Fruit fly (Drosophila melanogaster) whole organism, embryonic: ENCODE data around the gene Glyat.
A peak's percentile ranks its signal among the peaks of the same experiment; 100 is the strongest.

Experiments
- Ada2b ChIP-seq: fragments of 200-800 bp; sonication (Bioruptor generic); IDR thresholded peaks from 2 replicates; pipeline ENCODE4 v1.3.6; 2022; ENCODE audit warnings: missing biosample characterization, missing genetic modification characterization
- B-H1 ChIP-seq: fragments of 200-800 bp; sonication (Bioruptor generic); IDR thresholded peaks from 3 replicates; pipeline ENCODE4 v1.3.6; 2022; ENCODE audit warnings: missing biosample characterization, missing genetic modification characterization
- BtbVII ChIP-seq: fragments of 200-800 bp; sonication (Bioruptor generic); optimal IDR thresholded peaks from 3 replicates; lab custom pipeline; 2017; ENCODE audit warnings: missing biosample characterization, mild to moderate bottlenecking, missing genetic modification characterization
- CG10462 ChIP-seq: fragments of 200-800 bp; sonication (Bioruptor generic); optimal IDR thresholded peaks from 2 replicates; lab custom pipeline; 2016; ENCODE audit warnings: missing biosample characterization, missing genetic modification characterization
- CG10543 ChIP-seq: fragments of 200-800 bp; sonication (Bioruptor generic); optimal IDR thresholded peaks from 3 replicates; lab custom pipeline; 2017; ENCODE audit warnings: missing biosample characterization, mild to moderate bottlenecking, missing genetic modification characterization, moderate library complexity
- CG17359 ChIP-seq: fragments of 200-800 bp; sonication (Bioruptor generic); optimal IDR thresholded peaks from 3 replicates; lab custom pipeline; 2018; ENCODE audit warnings: missing biosample characterization, mild to moderate bottlenecking, missing genetic modification characterization, moderate library complexity
- CG17612 ChIP-seq: fragments of 200-800 bp; sonication (Bioruptor generic); IDR thresholded peaks from 2 replicates; pipeline ENCODE4 v1.3.6; 2022; ENCODE audit warnings: missing biosample characterization, missing genetic modification characterization
- CG18764 ChIP-seq: fragments of 200-800 bp; sonication (Bioruptor generic); optimal IDR thresholded peaks from 3 replicates; lab custom pipeline; 2016; ENCODE audit warnings: missing biosample characterization, missing genetic modification characterization
- CG32767 ChIP-seq: fragments of 200-800 bp; sonication (Bioruptor generic); IDR thresholded peaks from 2 replicates; pipeline ENCODE4 v1.3.6; 2022; ENCODE audit warnings: missing biosample characterization, missing genetic modification characterization
- CG34376 ChIP-seq: fragments of 200-800 bp; sonication (Bioruptor generic); optimal IDR thresholded peaks from 2 replicates; lab custom pipeline; 2018; ENCODE audit warnings: missing biosample characterization, mild to moderate bottlenecking, missing genetic modification characterization
- CG34422 ChIP-seq: fragments of 200-800 bp; sonication (Bioruptor generic); IDR thresholded peaks from 3 replicates; pipeline ENCODE4 v1.3.6; 2022; ENCODE audit warnings: missing biosample characterization, missing genetic modification characterization
- CG3995 ChIP-seq: fragments of 200-800 bp; sonication (Bioruptor generic); optimal IDR thresholded peaks from 3 replicates; lab custom pipeline; 2016; ENCODE audit warnings: missing biosample characterization, missing genetic modification characterization
- CG4424 ChIP-seq: fragments of 200-800 bp; sonication (Bioruptor generic); optimal IDR thresholded peaks from 3 replicates; lab custom pipeline; 2016; ENCODE audit warnings: missing biosample characterization, missing genetic modification characterization
- CG4617 ChIP-seq: fragments of 200-800 bp; sonication (Bioruptor generic); optimal IDR thresholded peaks from 3 replicates; lab custom pipeline; 2016; ENCODE audit warnings: missing biosample characterization, missing genetic modification characterization, borderline replicate concordance
- CG5953 ChIP-seq: fragments of 200-800 bp; sonication (Bioruptor generic); IDR thresholded peaks from 2 replicates; pipeline ENCODE4 v1.3.6; 2022; ENCODE audit warnings: missing biosample characterization, missing genetic modification characterization
- CG8478 ChIP-seq: fragments of >200 bp; optimal IDR thresholded peaks from 2 replicates; lab custom pipeline; 2018
- D19B ChIP-seq: fragments of 200-800 bp; sonication (Bioruptor generic); optimal IDR thresholded peaks from 2 replicates; lab custom pipeline; 2017; ENCODE audit warnings: missing biosample characterization, mild to moderate bottlenecking, missing genetic modification characterization
- Dbx ChIP-seq: fragments of 200-800 bp; sonication (Bioruptor generic); IDR thresholded peaks from 3 replicates; pipeline ENCODE4 v1.3.6; 2022; ENCODE audit warnings: missing biosample characterization, missing genetic modification characterization
- Dip3 ChIP-seq: fragments of 200-800 bp; sonication (Bioruptor generic); optimal IDR thresholded peaks from 3 replicates; lab custom pipeline; 2016; ENCODE audit warnings: missing biosample characterization, missing genetic modification characterization
- Doc3 ChIP-seq: fragments of 200-800 bp; sonication (Bioruptor generic); IDR thresholded peaks from 3 replicates; pipeline ENCODE4 v1.3.6; 2022; ENCODE audit warnings: missing biosample characterization, missing genetic modification characterization; ENCODE audit not compliant: partially characterized antibody
- E2f2 ChIP-seq: fragments of 200-800 bp; sonication (Bioruptor generic); IDR thresholded peaks from 2 replicates; pipeline ENCODE4 v1.3.6; 2022; ENCODE audit warnings: missing biosample characterization, missing genetic modification characterization
- Eip74EF ChIP-seq, 2 experiments: fragments of 200-800 bp in 1 of 2; fragments of >200 bp in 1 of 2; sonication (Bioruptor generic) in 1 of 2; optimal IDR thresholded peaks; 2 replicates each; lab custom pipeline; 2017 to 2019; ENCODE audit warnings: missing biosample characterization in 2 of 2, missing genetic modification characterization in 2 of 2, mild to moderate bottlenecking in 1 of 2, moderate library complexity in 1 of 2
- HLH3B ChIP-seq: fragments of 200-800 bp; sonication (Bioruptor generic); IDR thresholded peaks from 2 replicates; pipeline ENCODE4 v1.3.6; 2022; ENCODE audit warnings: missing biosample characterization, missing genetic modification characterization
- Hr51 ChIP-seq, 2 experiments: fragments of 200-800 bp; sonication (Bioruptor generic); optimal IDR thresholded peaks; 2 replicates in 1 of 2; 3 replicates in 1 of 2; lab custom pipeline; 2016 to 2018; ENCODE audit warnings: missing biosample characterization in 2 of 2, missing genetic modification characterization in 2 of 2, mild to moderate bottlenecking in 1 of 2, moderate library complexity in 1 of 2
- Jarid2 ChIP-seq: fragments of 200-800 bp; sonication (Bioruptor generic); optimal IDR thresholded peaks from 3 replicates; lab custom pipeline; 2017; ENCODE audit warnings: mild to moderate bottlenecking, missing biosample characterization, missing genetic modification reagents, missing genetic modification characterization
- NFAT ChIP-seq: fragments of 200-800 bp; sonication (Bioruptor generic); IDR thresholded peaks from 2 replicates; pipeline ENCODE4 v1.3.6; 2022; ENCODE audit warnings: missing biosample characterization, missing genetic modification characterization
- Rfx ChIP-seq: fragments of 200-800 bp; sonication (Bioruptor generic); IDR thresholded peaks from 2 replicates; pipeline ENCODE4 v1.3.6; 2022; ENCODE audit warnings: missing biosample characterization, missing genetic modification characterization
- Sry-β ChIP-seq: fragments of 200-800 bp; sonication (Bioruptor generic); optimal IDR thresholded peaks from 2 replicates; lab custom pipeline; 2018; ENCODE audit warnings: missing biosample characterization, mild to moderate bottlenecking, missing genetic modification characterization, moderate library complexity
- Trl ChIP-seq, 3 experiments: fragments of >200 bp in 2 of 3; fragments of 200-800 bp in 1 of 3; sonication (Bioruptor generic) in 1 of 3; optimal IDR thresholded peaks; 2 replicates in 1 of 3; 3 replicates in 2 of 3; lab custom pipeline; 2016 to 2017; ENCODE audit warnings: missing biosample characterization in 1 of 3, missing genetic modification characterization in 1 of 3
- ab ChIP-seq: fragments of 200-800 bp; sonication (Bioruptor generic); optimal IDR thresholded peaks from 2 replicates; lab custom pipeline; 2016; ENCODE audit warnings: missing biosample characterization, missing genetic modification characterization
- ato ChIP-seq: fragments of 200-800 bp; sonication (Bioruptor generic); IDR thresholded peaks from 2 replicates; pipeline ENCODE4 v1.3.6; 2022; ENCODE audit warnings: missing biosample characterization, missing genetic modification characterization; ENCODE audit not compliant: partially characterized antibody
- ewg ChIP-seq: fragments of 200-800 bp; sonication (Bioruptor generic); optimal IDR thresholded peaks from 3 replicates; lab custom pipeline; 2017; ENCODE audit warnings: mild to moderate bottlenecking, missing biosample characterization, missing genetic modification reagents, missing genetic modification characterization
- fd102C ChIP-seq: fragments of 200-800 bp; sonication (Bioruptor generic); optimal IDR thresholded peaks from 2 replicates; lab custom pipeline; 2018; ENCODE audit warnings: missing biosample characterization, mild to moderate bottlenecking, missing genetic modification characterization, moderate library complexity
- grn ChIP-seq: fragments of 200-800 bp; sonication (Bioruptor generic); optimal IDR thresholded peaks from 3 replicates; lab custom pipeline; 2017; ENCODE audit warnings: missing biosample characterization, missing genetic modification characterization
- gsb ChIP-seq: fragments of 200-800 bp; sonication (Bioruptor generic); IDR thresholded peaks from 2 replicates; pipeline ENCODE4 v1.3.6; 2022; ENCODE audit warnings: missing biosample characterization, missing genetic modification characterization
- insv ChIP-seq, 2 experiments: fragments of 200-800 bp; sonication (Bioruptor generic); optimal IDR thresholded peaks; 3 replicates each; lab custom pipeline; 2016 to 2018; ENCODE audit warnings: missing biosample characterization in 2 of 2, missing genetic modification characterization in 2 of 2
- lmd ChIP-seq: fragments of 200-800 bp; sonication (Bioruptor generic); IDR thresholded peaks from 2 replicates; pipeline ENCODE4 v1.3.6; 2022; ENCODE audit warnings: missing biosample characterization, missing genetic modification characterization
- mam ChIP-seq: fragments of 200-800 bp; sonication (Bioruptor generic); optimal IDR thresholded peaks from 3 replicates; lab custom pipeline; 2016; ENCODE audit warnings: missing biosample characterization, missing genetic modification characterization
- nau ChIP-seq: fragments of 200-800 bp; sonication (Bioruptor generic); optimal IDR thresholded peaks from 3 replicates; lab custom pipeline; 2017; ENCODE audit warnings: missing biosample characterization, mild to moderate bottlenecking, missing genetic modification characterization, missing genetic modification reagents
- otp ChIP-seq: fragments of 200-800 bp; sonication (Bioruptor generic); IDR thresholded peaks from 3 replicates; pipeline ENCODE4, ENCODE4 v1.3.6; 2022; ENCODE audit warnings: missing biosample characterization, missing genetic modification characterization
- pros ChIP-seq: fragments of 200-800 bp; sonication (Bioruptor generic); optimal IDR thresholded peaks from 3 replicates; lab custom pipeline; 2019; ENCODE audit warnings: missing biosample characterization, mild to moderate bottlenecking, missing genetic modification characterization, moderate library complexity
- psq ChIP-seq: fragments of 200-800 bp; sonication (Bioruptor generic); optimal IDR thresholded peaks from 2 replicates; lab custom pipeline; 2017; ENCODE audit warnings: missing biosample characterization, missing genetic modification characterization
- sc ChIP-seq, 3 experiments: fragments of >200 bp in 2 of 3; fragments of 200-800 bp in 1 of 3; sonication (Bioruptor generic) in 1 of 3; optimal IDR thresholded peaks; 2 replicates in 2 of 3; 3 replicates in 1 of 3; lab custom pipeline; 2017; ENCODE audit warnings: mild to moderate bottlenecking in 1 of 3, missing biosample characterization in 1 of 3, missing genetic modification characterization in 1 of 3, missing genetic modification reagents in 1 of 3
- slbo ChIP-seq: fragments of 200-800 bp; sonication (Bioruptor generic); IDR thresholded peaks from 2 replicates; pipeline ENCODE4 v1.3.6; 2022; ENCODE audit warnings: missing biosample characterization, missing genetic modification characterization
- slou ChIP-seq: fragments of 200-800 bp; sonication (Bioruptor generic); optimal IDR thresholded peaks from 3 replicates; lab custom pipeline; 2016; ENCODE audit warnings: missing biosample characterization, missing genetic modification characterization
- stwl ChIP-seq: fragments of 200-800 bp; sonication (Bioruptor generic); optimal IDR thresholded peaks from 3 replicates; lab custom pipeline; 2018; ENCODE audit warnings: missing biosample characterization, mild to moderate bottlenecking, missing genetic modification characterization, moderate library complexity
- tap ChIP-seq: fragments of 200-800 bp; optimal IDR thresholded peaks from 3 replicates; lab custom pipeline; 2019; ENCODE audit warnings: missing biosample characterization, mild to moderate bottlenecking, missing genetic modification characterization, moderate library complexity
- tgo ChIP-seq: fragments of 200-800 bp; sonication (Bioruptor generic); IDR thresholded peaks from 3 replicates; pipeline ENCODE4 v1.3.6; 2022; ENCODE audit warnings: missing biosample characterization, missing genetic modification characterization
- trh ChIP-seq: fragments of 200-800 bp; sonication (Bioruptor generic); optimal IDR thresholded peaks from 2 replicates; lab custom pipeline; 2016; ENCODE audit warnings: missing biosample characterization, missing genetic modification characterization

The Glyat gene

DNA sequence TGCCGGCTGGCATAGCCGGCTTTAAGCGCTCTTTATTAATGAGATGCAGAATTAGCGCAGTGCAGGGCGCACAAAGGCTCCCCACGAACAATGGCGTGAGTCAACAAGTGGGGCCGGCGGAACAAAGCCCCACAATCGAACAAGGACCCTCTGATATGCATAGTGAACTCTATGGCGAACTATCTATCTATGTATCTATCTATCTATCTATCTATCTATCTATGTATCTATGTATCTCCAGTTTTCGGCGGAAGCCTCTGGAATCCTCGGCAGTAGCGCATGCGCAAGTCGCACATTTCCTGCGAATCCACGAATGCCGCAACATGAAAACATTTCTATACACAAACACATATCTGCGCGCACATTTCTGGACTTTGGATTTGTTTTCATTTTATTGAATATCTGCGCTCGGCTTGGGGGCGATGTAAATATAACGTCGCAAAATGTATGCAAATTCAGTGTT lies 9.8 kb downstream of the Glyat start (continued):
- TF ChIP-seq NFAT (GFP tag; lab: Robert Waterston, UW): peak; percentile 9; the same call in 1 of the 2 replicates
- TF ChIP-seq stwl (tag; lab: Kevin White, UChicago): no peak
- no peak for TF ChIP-seq fd102C
- peak; percentile 61 for TF ChIP-seq D19B (GFP tag; lab: Kevin White, UChicago)

DNA sequence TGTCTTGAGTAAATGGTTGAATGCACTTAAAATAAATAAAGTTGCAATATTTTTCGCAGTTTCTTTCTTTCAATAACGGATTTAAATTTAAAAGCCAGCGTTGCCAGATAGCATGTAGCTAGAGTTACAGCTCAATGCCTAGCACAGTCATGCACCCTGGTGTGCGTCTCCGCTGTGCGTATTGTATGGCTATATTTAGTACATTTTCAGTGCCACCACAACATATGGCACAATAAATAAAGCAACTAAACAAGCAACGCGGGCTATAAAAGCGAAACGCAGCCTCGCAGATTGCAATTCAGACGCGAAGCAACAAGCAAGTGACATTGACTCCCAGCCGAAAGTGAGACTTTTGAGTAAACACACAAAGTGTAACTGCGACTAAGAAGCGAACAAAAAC lies 11.8 kb downstream of the Glyat start, which contains the start of gene Sirup:
Gene Sirup, plus strand, starts transcription at position 215 of the 400 bp plus-strand sequence.
- TF ChIP-seq slbo (GFP tag; lab: Robert Waterston, UW): 0 out of 2 replicates have a peak, but pooled peaks have one; percentile 37
- no peak for TF ChIP-seq grn (GFP tag; lab: Kevin White, UChicago)
- TF ChIP-seq ato (GFP tag; lab: Robert Waterston, UW): no peak
- TF ChIP-seq Eip74EF (GFP tag; optimal IDR thresholded peaks at IDR 0.05; lab: Kevin White, UChicago): no peak
- peak; percentile 52; the same call in 1 of the 3 replicates for TF ChIP-seq CG34422 (GFP tag; lab: Robert Waterston, UW)
- TF ChIP-seq CG32767 (GFP tag; lab: Robert Waterston, UW): no peak
- TF ChIP-seq Rfx (GFP tag; lab: Robert Waterston, UW): peak; percentile 63
- no peak for TF ChIP-seq CG10543
- no peak for TF ChIP-seq CG3995 (GFP tag; lab: Kevin White, UChicago)
- no peak for TF ChIP-seq pros (GFP tag; lab: Kevin White, UChicago)
- peak; percentile 18 for TF ChIP-seq CG8478 (lab: Kevin White, UChicago)
- TF ChIP-seq Ada2b (GFP tag; lab: Robert Waterston, UW): no peak
- no peak for TF ChIP-seq Doc3 (GFP tag; lab: Robert Waterston, UW)
- no peak for TF ChIP-seq CG10462 (GFP tag; lab: Kevin White, UChicago)
- no peak for TF ChIP-seq Sry-β (GFP tag; lab: Kevin White, UChicago)
- no peak for TF ChIP-seq lmd
- no peak for TF ChIP-seq Dbx (GFP tag; lab: Robert Waterston, UW)
- TF ChIP-seq ab (GFP tag; lab: Kevin White, UChicago): no peak
- no peak for TF ChIP-seq trh (GFP tag; lab: Kevin White, UChicago)
- no peak for TF ChIP-seq psq (GFP tag; lab: Kevin White, UChicago)
- TF ChIP-seq HLH3B: no peak
- no peak for TF ChIP-seq B-H1 (GFP tag; lab: Robert Waterston, UW)
- no peak for TF ChIP-seq nau (GFP tag; lab: Kevin White, UChicago)
- TF ChIP-seq tgo: no peak
- no peak for TF ChIP-seq CG34376 (GFP tag; lab: Kevin White, UChicago)
- TF ChIP-seq slou (GFP tag; lab: Kevin White, UChicago): no peak
- no peak for TF ChIP-seq gsb (GFP tag; lab: Robert Waterston, UW)
- peak; percentile 94 for TF ChIP-seq E2f2 (GFP tag; lab: Robert Waterston, UW)
- no peak for TF ChIP-seq CG18764
- no peak for TF ChIP-seq CG17612 (GFP tag; lab: Robert Waterston, UW)
- TF ChIP-seq CG5953: no peak
- no peak for TF ChIP-seq mam (GFP tag; lab: Kevin White, UChicago)
- TF ChIP-seq CG4424 (GFP tag; lab: Kevin White, UChicago): no peak
- TF ChIP-seq insv (GFP tag; optimal IDR thresholded peaks at IDR 0.05; lab: Kevin White, UChicago): peak in 1 of 2 experiments; percentile 19
- no peak for TF ChIP-seq ewg (GFP tag; lab: Kevin White, UChicago)
- TF ChIP-seq CG4617: peak; percentile 3
- TF ChIP-seq BtbVII (GFP tag; lab: Kevin White, UChicago): no peak
- no peak for TF ChIP-seq Jarid2 (GFP tag; lab: Kevin White, UChicago)
- TF ChIP-seq sc (optimal IDR thresholded peaks at IDR 0.05; lab: Kevin White, UChicago): no peak
- no peak for TF ChIP-seq sc (GFP tag; optimal IDR thresholded peaks at IDR 0.05; lab: Kevin White, UChicago)
- no peak for TF ChIP-seq Trl (optimal IDR thresholded peaks at IDR 0.05; lab: Kevin White, UChicago)
- no peak for TF ChIP-seq Trl (GFP tag; optimal IDR thresholded peaks at IDR 0.05; lab: Kevin White, UChicago)
- TF ChIP-seq otp: no peak
- no peak for TF ChIP-seq CG17359 (tag; lab: Kevin White, UChicago)
- TF ChIP-seq tap (tag; lab: Kevin White, UChicago): no peak
- TF ChIP-seq stwl (tag; lab: Kevin White, UChicago): peak; percentile 63
- no peak for TF ChIP-seq Dip3
- no peak for TF ChIP-seq Hr51 (GFP tag; optimal IDR thresholded peaks at IDR 0.05; lab: Kevin White, UChicago)
